Fruit fly (Drosophila melanogaster) whole organism: ENCODE data around the gene Tbc1d22.

ENCODE experiments used
- CG8478 ChIP-seq: fragments of >200 bp; optimal IDR thresholded peaks from 2 replicates; lab custom pipeline; 2018; ENCODE audit warnings: inconsistent platforms
- Dll ChIP-seq: fragments of >200 bp; optimal IDR thresholded peaks from 2 replicates; lab custom pipeline; 2017
- EcR ChIP-seq, 2 experiments: fragments of >200 bp; optimal IDR thresholded peaks; 2 replicates each; lab custom pipeline; 2017; ENCODE audit warnings: missing biosample characterization in 2 of 2, missing genetic modification characterization in 2 of 2, missing genetic modification reagents in 2 of 2
- pan ChIP-seq: fragments of >200 bp; optimal IDR thresholded peaks from 2 replicates; lab custom pipeline; 2017
- psq ChIP-seq: fragments of >200 bp; optimal IDR thresholded peaks from 2 replicates; lab custom pipeline; 2017
- usp ChIP-seq: fragments of >200 bp; optimal IDR thresholded peaks from 2 replicates; lab custom pipeline; 2017; ENCODE audit warnings: missing biosample characterization, missing genetic modification characterization, mixed read lengths

DNA sequence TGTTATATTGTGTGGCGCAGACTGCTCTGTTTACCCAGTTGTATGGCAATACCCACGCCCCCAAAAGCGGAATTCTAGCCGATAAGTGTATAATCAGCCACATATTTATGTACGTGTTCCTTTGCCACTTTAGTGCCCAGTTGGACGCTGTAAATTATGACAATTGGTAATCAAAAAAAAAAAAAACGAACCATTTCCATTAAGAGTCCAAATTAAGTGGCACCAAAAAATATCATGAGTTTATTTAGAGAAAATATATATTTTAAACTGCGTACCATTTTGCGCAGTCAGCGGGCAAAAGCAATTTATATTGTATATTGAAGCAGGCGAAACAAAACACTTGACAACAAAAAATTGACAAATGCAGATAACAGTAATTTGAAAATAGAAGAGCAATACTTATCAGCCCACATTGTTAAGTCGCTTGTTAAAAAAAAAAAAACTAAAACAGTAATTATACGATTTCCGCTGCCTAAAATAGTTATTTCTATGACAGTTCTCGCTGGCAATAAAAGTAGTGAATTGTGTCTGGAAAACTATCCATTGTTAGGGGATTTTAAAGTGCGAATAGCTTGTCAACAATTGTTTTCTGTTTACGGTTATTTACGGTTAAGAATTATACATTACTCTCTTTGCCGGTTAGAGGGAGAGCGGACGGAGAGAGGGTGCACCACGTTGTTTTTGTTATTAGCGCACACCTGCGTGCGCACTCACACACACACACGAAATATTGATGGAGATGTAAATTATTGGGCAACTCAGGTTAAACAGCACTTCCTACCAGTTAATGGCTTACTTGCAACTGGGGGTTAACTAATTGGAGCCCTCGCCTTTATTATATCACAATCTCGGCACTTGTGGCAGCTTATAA, 42.3 kb upstream of the Tbc1d22 start:
- TF ChIP-seq EcR (GFP tag; optimal IDR thresholded peaks at IDR 0.05; lab: Kevin White, UChicago) (no peak), CG8478 (no peak), psq (lab: Kevin White, UChicago) (no peak), usp (no peak), Dll (lab: Kevin White, UChicago) (no peak), pan (lab: Kevin White, UChicago) (no peak)
